Fruit fly (Drosophila melanogaster): Measurements from ENCODE around the gene CG3213.

- TF ChIP-seq usp (GFP tag; optimal IDR thresholded peaks at IDR 0.05) (no peak), sv (GFP tag; optimal IDR thresholded peaks at IDR 0.05) (no peak)
Observed at dm6 chr2L:3549742-3550141, 30.3 kb upstream of the CG3213 start.

Data from whole organism, wandering third instar larva.